Worm (Caenorhabditis elegans) whole organism, early embryonic: Measurements from ENCODE around the gene F26F4.6.

Experiments used
- B0310.2 ChIP-seq: sonication (generic microtip); optimal IDR thresholded peaks from 2 replicates; lab custom pipeline; 2016; ENCODE audit warnings: mild to moderate bottlenecking, missing genetic modification characterization, missing compliant biosample characterization
- ama-1 ChIP-seq: fragments of 150-350 bp; optimal IDR thresholded peaks from 2 replicates; lab custom pipeline; 2014
- ceh-13 ChIP-seq: fragments of 200-800 bp; sonication (Bioruptor generic); optimal IDR thresholded peaks from 2 replicates; lab custom pipeline; 2018; ENCODE audit warnings: mild to moderate bottlenecking, missing genetic modification characterization, missing compliant biosample characterization
- sea-1 ChIP-seq: fragments of 200-800 bp; sonication (Bioruptor generic); conservative IDR thresholded peaks from 2 replicates; pipeline ENCODE4 v1.3.6; 2022; ENCODE audit warnings: missing genetic modification characterization, missing compliant biosample characterization

DNA sequence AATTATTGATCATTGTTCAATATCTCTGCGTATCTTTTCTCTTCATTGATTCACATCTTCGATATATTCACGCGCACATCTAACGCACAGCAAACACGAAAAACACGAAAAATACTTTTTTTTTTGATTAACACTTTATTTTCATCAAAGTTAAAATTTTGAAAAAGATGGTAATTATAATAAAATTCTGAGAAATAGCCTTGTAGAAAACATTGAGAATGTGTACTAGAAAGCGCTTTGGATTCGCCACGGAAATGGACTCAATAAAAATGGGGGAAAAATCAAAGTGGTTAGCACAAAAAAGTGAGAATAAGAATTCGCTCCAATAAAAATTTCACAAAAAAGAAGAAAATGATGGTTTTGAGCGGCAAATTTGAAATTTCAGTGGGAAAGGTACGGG is at the start of gene F26F4.6:
- TF ChIP-seq ama-1 (lab: Kevin White, UChicago) (no peak), sea-1 (no peak), B0310.2 (tag; lab: Kevin White, UChicago) (no peak), ceh-13 (GFP tag; lab: Kevin White, UChicago) (no peak)
